Worm (Caenorhabditis elegans): ENCODE measurements around the gene T19H5.4.

ce11 chrII:9507181-9507580, 20.0 kb upstream of the T19H5.4 start, which contains the start of gene gcy-3:
- no peak for TF ChIP-seq hlh-11 (tag; optimal IDR thresholded peaks at IDR 0.05)
- TF ChIP-seq zag-1 (tag; optimal IDR thresholded peaks at IDR 0.05), result no peak
- TF ChIP-seq nhr-28 (tag; optimal IDR thresholded peaks at IDR 0.05), result no peak
- TF ChIP-seq unc-62 (GFP tag; optimal IDR thresholded peaks at IDR 0.05 in 1 of 2), result peak in 1 of 2 experiments; percentile 35
- no peak for TF ChIP-seq unc-62 (tag; optimal IDR thresholded peaks at IDR 0.05)
- TF ChIP-seq F49E8.2 (tag; optimal IDR thresholded peaks at IDR 0.05; ENCODE audit: borderline replicate concordance), result no peak
- TF ChIP-seq nhr-11 (tag; optimal IDR thresholded peaks at IDR 0.05), result no peak
- TF ChIP-seq aha-1 (tag), result no peak
- no peak for TF ChIP-seq tra-1 (GFP tag; IDR thresholded peaks at IDR 0.05)
- TF ChIP-seq fos-1 (tag; optimal IDR thresholded peaks at IDR 0.05), result no peak
- TF ChIP-seq fkh-10 (GFP tag; optimal IDR thresholded peaks at IDR 0.05), result no peak
- no peak for TF ChIP-seq hlh-30 (tag; optimal IDR thresholded peaks at IDR 0.05; ENCODE audit: insufficient read depth)

All from whole organism, L4 larva.